Worm (Caenorhabditis elegans) whole organism, L4 larva: ENCODE results near the gene C17F4.12.

Source experiments
- aly-2 ChIP-seq: sonication (generic microtip); optimal IDR thresholded peaks from 2 replicates; lab custom pipeline; 2018; ENCODE audit warnings: missing biosample characterization, missing genetic modification characterization
- ama-1 ChIP-seq: fragments of 150-350 bp; optimal IDR thresholded peaks from 2 replicates; lab custom pipeline; 2014; ENCODE audit warnings: inconsistent platforms, mixed read lengths
- daf-19 ChIP-seq: fragments of 200-800 bp; sonication (Bioruptor generic); conservative IDR thresholded peaks from 2 replicates; pipeline ENCODE4 v1.3.6; 2022; ENCODE audit warnings: missing genetic modification characterization, missing compliant biosample characterization
- lin-39 ChIP-seq: fragments of 150-350 bp; optimal IDR thresholded peaks from 2 replicates; lab custom pipeline; 2014; ENCODE audit warnings: missing biosample characterization, missing genetic modification reagents, missing genetic modification characterization
- mes-2 ChIP-seq: sonication (generic microtip); optimal IDR thresholded peaks from 2 replicates; lab custom pipeline; 2016; ENCODE audit warnings: missing genotype, mild to moderate bottlenecking, missing genetic modification characterization, missing compliant biosample characterization; ENCODE audit not compliant: poor library complexity, severe bottlenecking
- snpc-4 ChIP-seq: fragments of 150-350 bp; optimal IDR thresholded peaks from 2 replicates; lab custom pipeline; 2014; ENCODE audit warnings: missing biosample characterization, missing genetic modification characterization
- unc-130 ChIP-seq: sonication (generic microtip); optimal IDR thresholded peaks from 2 replicates; lab custom pipeline; 2016; ENCODE audit warnings: missing genetic modification reagents, missing genetic modification characterization, missing compliant biosample characterization
- ztf-11 ChIP-seq: fragments of 150-350 bp; optimal IDR thresholded peaks from 2 replicates; lab custom pipeline; 2014; ENCODE audit warnings: missing biosample characterization, missing genetic modification characterization

DNA sequence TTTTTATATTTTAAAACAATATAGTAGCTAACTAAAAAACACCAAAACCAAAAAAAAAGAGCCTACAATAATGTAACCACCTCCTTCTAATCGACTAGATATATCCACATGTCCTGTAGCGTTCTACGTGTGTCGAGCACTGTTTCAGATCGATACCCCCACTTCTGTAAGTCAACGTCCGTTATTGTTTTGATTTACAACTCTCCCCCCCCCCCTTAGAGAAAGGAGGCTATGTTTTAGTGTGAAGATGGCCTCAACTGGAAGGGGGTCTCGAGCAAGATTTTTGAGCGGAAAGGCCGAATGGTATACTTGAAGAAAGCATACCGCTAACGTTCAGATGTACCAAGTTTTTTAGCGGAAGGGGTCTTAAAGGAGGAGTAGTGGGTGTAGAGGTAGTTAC lies 33.7 kb upstream of the C17F4.12 start, which contains the start of gene F02E11.4:
- TF ChIP-seq daf-19 (GFP tag; lab: Robert Waterston, UW): no peak
- no peak for TF ChIP-seq aly-2
- TF ChIP-seq snpc-4 (tag; lab: Kevin White, UChicago): no peak
- TF ChIP-seq ama-1 (lab: Kevin White, UChicago): no peak
- TF ChIP-seq unc-130 (GFP tag; lab: Kevin White, UChicago): no peak
- no peak for TF ChIP-seq ztf-11 (tag; lab: Kevin White, UChicago)
- no peak for TF ChIP-seq mes-2 (tag; lab: Kevin White, UChicago)
- no peak for TF ChIP-seq lin-39
